Fruit fly (Drosophila melanogaster) whole organism, embryonic: ENCODE results near the gene rasp.
A peak's percentile ranks its signal among the peaks of the same experiment; 100 is the strongest.

Experiments
- Adf1 ChIP-seq: fragments of 200-800 bp; sonication (Bioruptor generic); IDR thresholded peaks from 2 replicates; pipeline ENCODE4 v1.3.6; 2022; ENCODE audit warnings: missing biosample characterization, missing genetic modification characterization
- BtbVII ChIP-seq: fragments of 200-800 bp; sonication (Bioruptor generic); optimal IDR thresholded peaks from 3 replicates; lab custom pipeline; 2017; ENCODE audit warnings: missing biosample characterization, mild to moderate bottlenecking, missing genetic modification characterization
- Bteb2 ChIP-seq: fragments of 200-800 bp; sonication (Bioruptor generic); optimal IDR thresholded peaks from 2 replicates; lab custom pipeline; 2016; ENCODE audit warnings: missing biosample characterization, missing genetic modification characterization
- CG10267 ChIP-seq: fragments of 200-800 bp; sonication (Bioruptor generic); optimal IDR thresholded peaks from 2 replicates; lab custom pipeline; 2018; ENCODE audit warnings: missing biosample characterization, mild to moderate bottlenecking, missing genetic modification characterization, moderate library complexity
- CG11085 ChIP-seq: fragments of 200-800 bp; sonication (Bioruptor generic); IDR thresholded peaks from 2 replicates; pipeline ENCODE4 v1.3.6; 2022; ENCODE audit warnings: missing biosample characterization, missing genetic modification characterization
- CG12391 ChIP-seq: fragments of 200-800 bp; sonication (Bioruptor generic); optimal IDR thresholded peaks from 3 replicates; lab custom pipeline; 2018; ENCODE audit warnings: missing biosample characterization, mild to moderate bottlenecking, missing genetic modification characterization, moderate library complexity
- CG13287 ChIP-seq: fragments of 200-800 bp; sonication (Bioruptor generic); IDR thresholded peaks from 2 replicates; pipeline ENCODE4 v1.3.6; 2022; ENCODE audit warnings: missing biosample characterization, missing genetic modification characterization; ENCODE audit not compliant: partially characterized antibody
- CG13424 ChIP-seq: fragments of 200-800 bp; sonication (Bioruptor generic); optimal IDR thresholded peaks from 2 replicates; lab custom pipeline; 2019; ENCODE audit warnings: missing biosample characterization, mild to moderate bottlenecking, missing genetic modification characterization, moderate library complexity
- CG14014 ChIP-seq: fragments of 200-800 bp; sonication (Bioruptor generic); IDR thresholded peaks from 2 replicates; pipeline ENCODE4 v1.3.6; 2022; ENCODE audit warnings: missing biosample characterization, missing genetic modification characterization
- CG17186 ChIP-seq: fragments of 200-800 bp; sonication (Bioruptor generic); optimal IDR thresholded peaks from 3 replicates; lab custom pipeline; 2017; ENCODE audit warnings: missing biosample characterization, missing genetic modification reagents, missing genetic modification characterization
- CG2129 ChIP-seq: fragments of 200-800 bp; sonication (Bioruptor generic); IDR thresholded peaks from 2 replicates; pipeline ENCODE4 v1.3.6; 2022; ENCODE audit warnings: missing biosample characterization, missing genetic modification characterization; ENCODE audit not compliant: partially characterized antibody
- CG2712 ChIP-seq: fragments of 200-800 bp; optimal IDR thresholded peaks from 3 replicates; lab custom pipeline; 2019; ENCODE audit warnings: missing biosample characterization, mild to moderate bottlenecking, missing genetic modification characterization, moderate library complexity
- CG42726 ChIP-seq: fragments of 200-800 bp; sonication (Bioruptor generic); IDR thresholded peaks from 2 replicates; pipeline ENCODE4 v1.3.6; 2022; ENCODE audit warnings: missing biosample characterization, missing genetic modification characterization; ENCODE audit not compliant: partially characterized antibody
- CG4820 ChIP-seq: fragments of 200-800 bp; sonication (Bioruptor generic); optimal IDR thresholded peaks from 3 replicates; lab custom pipeline; 2016; ENCODE audit warnings: missing biosample characterization, missing genetic modification characterization
- CG5180 ChIP-seq: fragments of 200-800 bp; sonication (Bioruptor generic); optimal IDR thresholded peaks from 3 replicates; lab custom pipeline; 2017; ENCODE audit warnings: missing biosample characterization, missing genetic modification characterization, mild to moderate bottlenecking, moderate library complexity, missing genetic modification reagents
- CG6254 ChIP-seq: fragments of 200-800 bp; sonication (Bioruptor generic); optimal IDR thresholded peaks from 3 replicates; lab custom pipeline; 2017; ENCODE audit warnings: mild to moderate bottlenecking, missing biosample characterization, missing genetic modification reagents, missing genetic modification characterization
- CG9727 ChIP-seq: fragments of 200-800 bp; sonication (Bioruptor generic); optimal IDR thresholded peaks from 3 replicates; lab custom pipeline; 2017; ENCODE audit warnings: missing biosample characterization, mild to moderate bottlenecking, missing genetic modification characterization
- CG9797 ChIP-seq: fragments of 200-800 bp; sonication (Bioruptor generic); optimal IDR thresholded peaks from 3 replicates; lab custom pipeline; 2018; ENCODE audit warnings: missing biosample characterization, mild to moderate bottlenecking, missing genetic modification characterization
- CG9876 ChIP-seq: fragments of 200-800 bp; sonication (Bioruptor generic); optimal IDR thresholded peaks from 2 replicates; lab custom pipeline; 2016; ENCODE audit warnings: missing biosample characterization, missing genetic modification characterization
- Dll ChIP-seq: fragments of 200-800 bp; sonication (Bioruptor generic); IDR thresholded peaks from 4 replicates; pipeline ENCODE4 v1.3.6; 2022; ENCODE audit warnings: missing biosample characterization, missing genetic modification characterization; ENCODE audit not compliant: partially characterized antibody
- Elba2 ChIP-seq: fragments of 200-800 bp; sonication (Bioruptor generic); optimal IDR thresholded peaks from 3 replicates; lab custom pipeline; 2016; ENCODE audit warnings: missing biosample characterization, missing genetic modification characterization
- Fer2 ChIP-seq: fragments of 200-800 bp; sonication (Bioruptor generic); optimal IDR thresholded peaks from 2 replicates; lab custom pipeline; 2018; ENCODE audit warnings: missing biosample characterization, mild to moderate bottlenecking, missing genetic modification characterization, moderate library complexity
- HLH54F ChIP-seq: fragments of 200-800 bp; sonication (Bioruptor generic); optimal IDR thresholded peaks from 3 replicates; lab custom pipeline; 2016; ENCODE audit warnings: missing biosample characterization, missing genetic modification characterization
- Hand ChIP-seq: fragments of 200-800 bp; sonication (Bioruptor generic); optimal IDR thresholded peaks from 2 replicates; lab custom pipeline; 2017; ENCODE audit warnings: mild to moderate bottlenecking, missing biosample characterization, missing genetic modification reagents, missing genetic modification characterization
- Hey ChIP-seq: fragments of 200-800 bp; sonication (Bioruptor generic); optimal IDR thresholded peaks from 3 replicates; lab custom pipeline; 2018; ENCODE audit warnings: missing biosample characterization, mild to moderate bottlenecking, missing genetic modification characterization
- MBD-R2 ChIP-seq: fragments of 200-800 bp; sonication (Bioruptor generic); IDR thresholded peaks from 2 replicates; pipeline ENCODE4 v1.3.6; 2022; ENCODE audit warnings: missing biosample characterization, missing genetic modification characterization
- Poxn ChIP-seq: fragments of 200-800 bp; sonication (Bioruptor generic); IDR thresholded peaks from 2 replicates; pipeline ENCODE4 v1.3.6; 2022; ENCODE audit warnings: missing biosample characterization, missing genetic modification characterization
- Rx ChIP-seq: fragments of 200-800 bp; sonication (Bioruptor generic); IDR thresholded peaks from 2 replicates; pipeline ENCODE4 v1.3.6; 2022; ENCODE audit warnings: missing biosample characterization, missing genetic modification characterization
- Vsx1 ChIP-seq: fragments of 200-800 bp; sonication (Bioruptor generic); optimal IDR thresholded peaks from 2 replicates; lab custom pipeline; 2017; ENCODE audit warnings: missing biosample characterization, mild to moderate bottlenecking, missing genetic modification characterization, missing genetic modification reagents
- chinmo ChIP-seq: fragments of 200-800 bp; sonication (Bioruptor generic); IDR thresholded peaks from 4 replicates; pipeline ENCODE4 v1.3.6; 2022; ENCODE audit warnings: missing biosample characterization, missing genetic modification characterization; ENCODE audit not compliant: partially characterized antibody
- ci ChIP-seq: fragments of 200-800 bp; sonication (Bioruptor generic); IDR thresholded peaks from 3 replicates; pipeline ENCODE4 v1.3.6; 2022; ENCODE audit warnings: missing biosample characterization, missing genetic modification characterization
- crc ChIP-seq: fragments of 200-800 bp; sonication (Bioruptor generic); optimal IDR thresholded peaks from 2 replicates; lab custom pipeline; 2016; ENCODE audit warnings: missing biosample characterization, missing genetic modification characterization
- crol ChIP-seq: fragments of 200-800 bp; sonication (Bioruptor generic); IDR thresholded peaks from 2 replicates; pipeline ENCODE4 v1.3.6; 2022; ENCODE audit warnings: missing biosample characterization, missing genetic modification characterization
- dmrt99B ChIP-seq: fragments of 200-800 bp; sonication (Bioruptor generic); optimal IDR thresholded peaks from 2 replicates; lab custom pipeline; 2018; ENCODE audit warnings: missing biosample characterization, mild to moderate bottlenecking, missing genetic modification characterization, moderate library complexity
- eyg ChIP-seq: fragments of 200-800 bp; sonication (Bioruptor generic); optimal IDR thresholded peaks from 3 replicates; lab custom pipeline; 2016; ENCODE audit warnings: missing biosample characterization, missing genetic modification characterization
- fd102C ChIP-seq: fragments of 200-800 bp; sonication (Bioruptor generic); optimal IDR thresholded peaks from 2 replicates; lab custom pipeline; 2018; ENCODE audit warnings: missing biosample characterization, mild to moderate bottlenecking, missing genetic modification characterization, moderate library complexity
- her ChIP-seq: fragments of 200-800 bp; sonication (Bioruptor generic); optimal IDR thresholded peaks from 2 replicates; lab custom pipeline; 2016; ENCODE audit warnings: missing biosample characterization, missing genetic modification characterization
- lbe ChIP-seq: fragments of 200-800 bp; sonication (Bioruptor generic); optimal IDR thresholded peaks from 2 replicates; lab custom pipeline; 2016; ENCODE audit warnings: missing biosample characterization, mild to moderate bottlenecking, missing genetic modification characterization
- luna ChIP-seq: fragments of 200-800 bp; sonication (Bioruptor generic); optimal IDR thresholded peaks from 2 replicates; lab custom pipeline; 2016; ENCODE audit warnings: missing biosample characterization, missing genetic modification characterization
- otp ChIP-seq: fragments of 200-800 bp; sonication (Bioruptor generic); IDR thresholded peaks from 3 replicates; pipeline ENCODE4, ENCODE4 v1.3.6; 2022; ENCODE audit warnings: missing biosample characterization, missing genetic modification characterization
- p53 ChIP-seq: fragments of 200-800 bp; sonication (Bioruptor generic); optimal IDR thresholded peaks from 2 replicates; lab custom pipeline; 2016; ENCODE audit warnings: missing biosample characterization, missing genetic modification characterization
- pho ChIP-seq: fragments of 200-800 bp; sonication (Bioruptor generic); optimal IDR thresholded peaks from 2 replicates; lab custom pipeline; 2016; ENCODE audit warnings: missing biosample characterization, missing genetic modification characterization
- pita ChIP-seq: fragments of 200-800 bp; sonication (Bioruptor generic); optimal IDR thresholded peaks from 2 replicates; lab custom pipeline; 2017; ENCODE audit warnings: missing biosample characterization, mild to moderate bottlenecking, missing genetic modification characterization
- pnt ChIP-seq: fragments of 200-800 bp; sonication (Bioruptor generic); optimal IDR thresholded peaks from 3 replicates; lab custom pipeline; 2016; ENCODE audit warnings: missing biosample characterization, missing genetic modification characterization
- pum ChIP-seq: fragments of 200-800 bp; sonication (Bioruptor generic); optimal IDR thresholded peaks from 2 replicates; lab custom pipeline; 2016; ENCODE audit warnings: missing biosample characterization, missing genetic modification characterization
- schlank ChIP-seq: fragments of 200-800 bp; sonication (Bioruptor generic); optimal IDR thresholded peaks from 2 replicates; lab custom pipeline; 2018; ENCODE audit warnings: missing biosample characterization, mild to moderate bottlenecking, missing genetic modification characterization
- shn ChIP-seq: fragments of 200-800 bp; sonication (Bioruptor generic); optimal IDR thresholded peaks from 3 replicates; lab custom pipeline; 2016; ENCODE audit warnings: missing biosample characterization, missing genetic modification characterization
- sima ChIP-seq: fragments of 200-800 bp; sonication (Bioruptor generic); optimal IDR thresholded peaks from 2 replicates; lab custom pipeline; 2016; ENCODE audit warnings: missing biosample characterization, missing genetic modification characterization
- sqz ChIP-seq: fragments of 200-800 bp; sonication (Bioruptor generic); optimal IDR thresholded peaks from 3 replicates; lab custom pipeline; 2018; ENCODE audit warnings: missing biosample characterization, mild to moderate bottlenecking, missing genetic modification characterization
- ssp ChIP-seq: fragments of 200-800 bp; sonication (Bioruptor generic); IDR thresholded peaks from 2 replicates; pipeline ENCODE4 v1.3.6; 2022; ENCODE audit warnings: missing biosample characterization, missing genetic modification characterization
- unc-4 ChIP-seq: fragments of 200-800 bp; sonication (Bioruptor generic); IDR thresholded peaks from 2 replicates; pipeline ENCODE4 v1.3.6; 2022; ENCODE audit warnings: missing biosample characterization, missing genetic modification characterization; ENCODE audit not compliant: partially characterized antibody

rasp gene

dm6 chr3L:3179474-3179873 lies 17.5 kb downstream of the rasp start (continued):
- TF ChIP-seq CG17186 (GFP tag; lab: Kevin White, UChicago) (peak; percentile 18), CG2129 (no peak), Poxn (GFP tag; lab: Robert Waterston, UW) (peak; percentile 68), Dll (no peak), Bteb2 (GFP tag; lab: Kevin White, UChicago) (peak; percentile 81), sqz (GFP tag; lab: Kevin White, UChicago) (no peak), pho (peak; percentile 54), CG9876 (no peak), lbe (GFP tag; lab: Kevin White, UChicago) (peak; percentile 88), CG13424 (tag; lab: Kevin White, UChicago) (peak; percentile 81), Hand (GFP tag; lab: Kevin White, UChicago) (peak; percentile 64), CG2712 (tag; lab: Kevin White, UChicago) (peak; percentile 92), Rx (peak; percentile 70), fd102C (GFP tag; lab: Kevin White, UChicago) (peak; percentile 25), CG9727 (peak; percentile 80), BtbVII (GFP tag; lab: Kevin White, UChicago) (peak; percentile 92), luna (peak; percentile 41), CG13287 (no peak), ssp (GFP tag; lab: Robert Waterston, UW) (peak; percentile 75), CG6254 (peak; percentile 88), dmrt99B (tag; lab: Kevin White, UChicago) (no peak), CG5180 (GFP tag; lab: Kevin White, UChicago) (no peak), otp (GFP tag; lab: Robert Waterston, UW) (peak; percentile 59; the same call in 2 of the 3 replicates), Vsx1 (GFP tag; lab: Kevin White, UChicago) (no peak), pita (GFP tag; lab: Kevin White, UChicago) (no peak), Adf1 (peak; percentile 41; the same call in 1 of the 2 replicates), pum (peak; percentile 77), HLH54F (GFP tag; lab: Kevin White, UChicago) (peak; percentile 77), p53 (GFP tag; lab: Kevin White, UChicago) (no peak), CG12391 (peak; percentile 87), her (GFP tag; lab: Kevin White, UChicago) (peak; percentile 76), CG42726 (GFP tag; lab: Robert Waterston, UW) (no peak), CG9797 (GFP tag; lab: Kevin White, UChicago) (no peak), pnt (peak; percentile 70), CG4820 (GFP tag; lab: Kevin White, UChicago) (peak; percentile 87), Fer2 (tag; lab: Kevin White, UChicago) (peak; percentile 45), sima (GFP tag; lab: Kevin White, UChicago) (no peak), CG10267 (tag; lab: Kevin White, UChicago) (peak; percentile 83), crc (GFP tag; lab: Kevin White, UChicago) (peak; percentile 78), eyg (peak; percentile 78), schlank (peak; percentile 68), CG11085 (GFP tag; lab: Robert Waterston, UW) (peak; percentile 79), Elba2 (GFP tag; lab: Kevin White, UChicago) (peak; percentile 30), crol (GFP tag; lab: Robert Waterston, UW) (no peak), MBD-R2 (peak; percentile 76), shn (GFP tag; lab: Kevin White, UChicago) (peak; percentile 43), ci (peak; percentile 89), Hey (tag; lab: Kevin White, UChicago) (no peak), CG14014 (GFP tag; lab: Robert Waterston, UW) (peak; percentile 89), chinmo (GFP tag; lab: Robert Waterston, UW) (no peak), unc-4 (no peak)
